Fruit fly (Drosophila melanogaster): ENCODE measurements around the gene CG8478.
A peak's percentile ranks its signal among the peaks of the same experiment; 100 is the strongest.

The CG8478 gene

dm6 chr3R:9762955-9763931 is at the start of gene CG8478, which contains the start of gene Snap24:
CG8478 (plus strand) TSS chr3R:9763650.
Snap24 (minus strand) TSS chr3R:9763150.
- no peak for TF ChIP-seq Pif1A (GFP tag; optimal IDR thresholded peaks at IDR 0.05)
- no peak for TF ChIP-seq CG15710 (tag; optimal IDR thresholded peaks at IDR 0.05)
- TF ChIP-seq gl (tag; optimal IDR thresholded peaks at IDR 0.05): no peak
- peak; percentile 28 for TF ChIP-seq CG9948 (tag; optimal IDR thresholded peaks at IDR 0.05)
- no peak for TF ChIP-seq Pif1B (GFP tag; optimal IDR thresholded peaks at IDR 0.05)
- TF ChIP-seq CG34367 (tag; optimal IDR thresholded peaks at IDR 0.05): no peak
- TF ChIP-seq EcR (GFP tag; optimal IDR thresholded peaks at IDR 0.05): no peak
- no peak for TF ChIP-seq CG17806 (tag; optimal IDR thresholded peaks at IDR 0.05)
- no peak for TF ChIP-seq CG8301 (tag; optimal IDR thresholded peaks at IDR 0.05)
- TF ChIP-seq CG32121 (GFP tag; IDR thresholded peaks at IDR 0.05): no peak
- TF ChIP-seq CG13204 (GFP tag; optimal IDR thresholded peaks at IDR 0.05): no peak
- no peak for TF ChIP-seq CG10348 (GFP tag; IDR thresholded peaks at IDR 0.05)
- peak; percentile 12 for TF ChIP-seq Snoo (tag; optimal IDR thresholded peaks at IDR 0.05)
- no peak for TF ChIP-seq CG14655 (GFP tag; optimal IDR thresholded peaks at IDR 0.05)

dm6 chr3R:9725121-9725956 is 38.1 kb upstream of the CG8478 start, which contains the start of gene hyd:
hyd (minus strand) TSS chr3R:9725615.
- no peak for TF ChIP-seq CG34367 (tag; optimal IDR thresholded peaks at IDR 0.05)
- TF ChIP-seq CG8301 (tag; optimal IDR thresholded peaks at IDR 0.05): no peak
- TF ChIP-seq CG17806 (tag; optimal IDR thresholded peaks at IDR 0.05): no peak
- no peak for TF ChIP-seq CG13204 (GFP tag; optimal IDR thresholded peaks at IDR 0.05)
- no peak for TF ChIP-seq CG14655 (GFP tag; optimal IDR thresholded peaks at IDR 0.05)
- TF ChIP-seq gl (tag; optimal IDR thresholded peaks at IDR 0.05): no peak
- no peak for TF ChIP-seq CG10348 (GFP tag; IDR thresholded peaks at IDR 0.05)
- no peak for TF ChIP-seq CG8159 (tag; optimal IDR thresholded peaks at IDR 0.05)
- no peak for TF ChIP-seq fd96Ca (GFP tag; IDR thresholded peaks at IDR 0.05)
- TF ChIP-seq CG4496 (GFP tag; IDR thresholded peaks at IDR 0.05): no peak
- no peak for TF ChIP-seq CG15710 (tag; optimal IDR thresholded peaks at IDR 0.05)
- TF ChIP-seq Pif1A (GFP tag; optimal IDR thresholded peaks at IDR 0.05): no peak
- no peak for TF ChIP-seq D1 (tag; optimal IDR thresholded peaks at IDR 0.05)
- no peak for TF ChIP-seq EcR (GFP tag; optimal IDR thresholded peaks at IDR 0.05)
- no peak for TF ChIP-seq rn (GFP tag; IDR thresholded peaks at IDR 0.05)
- no peak for TF ChIP-seq Snoo (tag; optimal IDR thresholded peaks at IDR 0.05)
- TF ChIP-seq Ets98B (GFP tag; IDR thresholded peaks at IDR 0.05): no peak
- no peak for TF ChIP-seq CG32121 (GFP tag; IDR thresholded peaks at IDR 0.05)

- no peak for TF ChIP-seq CG12605 (GFP tag; IDR thresholded peaks at IDR 0.05)
- TF ChIP-seq CG8301 (tag; optimal IDR thresholded peaks at IDR 0.05): no peak
- no peak for TF ChIP-seq EcR (GFP tag; optimal IDR thresholded peaks at IDR 0.05)
- no peak for TF ChIP-seq CG9948 (tag; optimal IDR thresholded peaks at IDR 0.05)
- no peak for TF ChIP-seq CG10348 (GFP tag; IDR thresholded peaks at IDR 0.05)
- TF ChIP-seq gl (tag; optimal IDR thresholded peaks at IDR 0.05): no peak
- TF ChIP-seq CG17806 (tag; optimal IDR thresholded peaks at IDR 0.05): no peak
- TF ChIP-seq CG32121 (GFP tag; IDR thresholded peaks at IDR 0.05): no peak
- no peak for TF ChIP-seq Pif1A (GFP tag; optimal IDR thresholded peaks at IDR 0.05)
- TF ChIP-seq CG15710 (tag; optimal IDR thresholded peaks at IDR 0.05): no peak
- TF ChIP-seq CG14655 (GFP tag; optimal IDR thresholded peaks at IDR 0.05): no peak
- TF ChIP-seq Snoo (tag; optimal IDR thresholded peaks at IDR 0.05): no peak
- no peak for TF ChIP-seq Ets98B (GFP tag; IDR thresholded peaks at IDR 0.05)
These were observed 32.7 kb upstream of the CG8478 start, which contains the start of gene FoxP for dm6 chr3R:9730784-9731183. FoxP (minus strand) TSS chr3R:9730872.

DNA sequence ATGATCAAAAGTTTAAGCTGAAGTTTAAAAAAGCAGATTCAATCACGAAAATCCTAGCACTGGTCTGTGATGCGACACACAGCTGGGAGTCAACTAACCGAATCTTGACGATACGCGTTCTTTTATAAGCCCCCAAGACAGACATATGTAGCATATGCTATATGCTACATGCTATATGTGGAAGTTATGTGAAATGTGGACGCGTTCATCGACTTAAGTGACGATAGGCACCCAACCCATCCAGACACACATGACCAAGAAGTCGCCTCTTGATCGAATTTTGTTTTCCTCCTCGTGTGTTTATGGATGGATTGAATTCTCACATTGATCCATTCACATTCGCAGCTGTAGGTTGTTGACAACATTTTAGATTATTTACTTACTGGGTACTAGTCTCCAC is 30.3 kb upstream of the CG8478 start, which contains the start of gene alphaTub85E:
Gene alphaTub85E, minus strand, starts transcription at position 101 of the 400 bp plus-strand sequence.
- TF ChIP-seq CG12605 (GFP tag; IDR thresholded peaks at IDR 0.05) (no peak), Pif1A (GFP tag; optimal IDR thresholded peaks at IDR 0.05) (no peak), CG17806 (tag; optimal IDR thresholded peaks at IDR 0.05) (no peak), Ets98B (GFP tag; IDR thresholded peaks at IDR 0.05) (no peak), CG10348 (GFP tag; IDR thresholded peaks at IDR 0.05) (no peak), CG14655 (GFP tag; optimal IDR thresholded peaks at IDR 0.05) (no peak), Pif1B (GFP tag; optimal IDR thresholded peaks at IDR 0.05) (no peak), CG8159 (tag; optimal IDR thresholded peaks at IDR 0.05) (no peak), CG9948 (tag; optimal IDR thresholded peaks at IDR 0.05) (no peak), CG34367 (tag; optimal IDR thresholded peaks at IDR 0.05) (no peak), rn (GFP tag; IDR thresholded peaks at IDR 0.05) (no peak), EcR (GFP tag; optimal IDR thresholded peaks at IDR 0.05) (no peak), CG4496 (GFP tag; IDR thresholded peaks at IDR 0.05) (no peak), Snoo (tag; optimal IDR thresholded peaks at IDR 0.05) (no peak), CG32121 (GFP tag; IDR thresholded peaks at IDR 0.05) (no peak)

dm6 chr3R:9735151-9735550 is 28.3 kb upstream of the CG8478 start:
- TF ChIP-seq CG14655 (GFP tag; optimal IDR thresholded peaks at IDR 0.05): no peak
- TF ChIP-seq CG15710 (tag; optimal IDR thresholded peaks at IDR 0.05): no peak
- no peak for TF ChIP-seq EcR (GFP tag; optimal IDR thresholded peaks at IDR 0.05)
- TF ChIP-seq Snoo (tag; optimal IDR thresholded peaks at IDR 0.05): no peak
- TF ChIP-seq CG17806 (tag; optimal IDR thresholded peaks at IDR 0.05): no peak
- no peak for TF ChIP-seq Pif1A (GFP tag; optimal IDR thresholded peaks at IDR 0.05)
- no peak for TF ChIP-seq Ets98B (GFP tag; IDR thresholded peaks at IDR 0.05)
- TF ChIP-seq D1 (tag; optimal IDR thresholded peaks at IDR 0.05): no peak
- TF ChIP-seq fd96Ca (GFP tag; IDR thresholded peaks at IDR 0.05): no peak
- TF ChIP-seq Pif1B (GFP tag; optimal IDR thresholded peaks at IDR 0.05): no peak
- no peak for TF ChIP-seq CG8159 (tag; optimal IDR thresholded peaks at IDR 0.05)
- no peak for TF ChIP-seq rn (GFP tag; IDR thresholded peaks at IDR 0.05)
- no peak for TF ChIP-seq gl (tag; optimal IDR thresholded peaks at IDR 0.05)
- TF ChIP-seq CG32121 (GFP tag; IDR thresholded peaks at IDR 0.05): no peak
- no peak for TF ChIP-seq CG9948 (tag; optimal IDR thresholded peaks at IDR 0.05)
- TF ChIP-seq CG12605 (GFP tag; IDR thresholded peaks at IDR 0.05): no peak
- TF ChIP-seq CG4496 (GFP tag; IDR thresholded peaks at IDR 0.05): no peak
- no peak for TF ChIP-seq CG8301 (tag; optimal IDR thresholded peaks at IDR 0.05)
